Worm (Caenorhabditis elegans) whole organism, L3 larva: ENCODE results near the gene cpr-9.

Experiments
- ZK546.5 ChIP-seq: sonication (generic microtip); optimal IDR thresholded peaks from 2 replicates; lab custom pipeline; 2017; ENCODE audit warnings: missing biosample characterization, missing genetic modification characterization
- aly-2 ChIP-seq: fragments of 150-350 bp; optimal IDR thresholded peaks from 2 replicates; lab custom pipeline; 2014; ENCODE audit warnings: missing biosample characterization, missing genetic modification characterization
- ama-1 ChIP-seq: fragments of 150-350 bp; optimal IDR thresholded peaks from 2 replicates; lab custom pipeline; 2018
- ceh-16 ChIP-seq: sonication (generic microtip); optimal IDR thresholded peaks from 2 replicates; lab custom pipeline; 2017; ENCODE audit warnings: missing biosample characterization, missing genetic modification characterization
- ceh-28 ChIP-seq: fragments of 150-350 bp; optimal IDR thresholded peaks from 2 replicates; lab custom pipeline; 2014; ENCODE audit warnings: missing biosample characterization, missing genetic modification reagents, missing genetic modification characterization
- ceh-9 ChIP-seq: sonication (generic microtip); optimal IDR thresholded peaks from 2 replicates; lab custom pipeline; 2018; ENCODE audit warnings: missing biosample characterization, missing genetic modification characterization
- egl-27 ChIP-seq: sonication (generic microtip); optimal IDR thresholded peaks from 4 replicates; lab custom pipeline; 2017; ENCODE audit warnings: missing biosample characterization, missing genetic modification reagents, missing genetic modification characterization
- egl-5 ChIP-seq: fragments of 150-350 bp; optimal IDR thresholded peaks from 2 replicates; lab custom pipeline; 2017; ENCODE audit warnings: missing biosample characterization, missing genetic modification reagents, missing genetic modification characterization, inconsistent platforms
- elt-2 ChIP-seq: sonication (generic microtip); optimal IDR thresholded peaks from 2 replicates; lab custom pipeline; 2016; ENCODE audit warnings: missing genetic modification reagents, mild to moderate bottlenecking, missing genetic modification characterization, missing compliant biosample characterization
- eor-1 ChIP-seq, 2 experiments: fragments of 150-350 bp; optimal IDR thresholded peaks; 2 replicates each; lab custom pipeline; 2014 to 2018; ENCODE audit warnings: missing biosample characterization in 2 of 2, missing genetic modification characterization in 2 of 2
- fkh-10 ChIP-seq: sonication (generic microtip); optimal IDR thresholded peaks from 2 replicates; lab custom pipeline; 2017; ENCODE audit warnings: missing biosample characterization, missing genetic modification reagents, missing genetic modification characterization
- fkh-2 ChIP-seq: fragments of 150-350 bp; optimal IDR thresholded peaks from 2 replicates; lab custom pipeline; 2014; ENCODE audit warnings: missing biosample characterization, missing genetic modification reagents, missing genetic modification characterization
- fos-1 ChIP-seq: fragments of 150-350 bp; optimal IDR thresholded peaks from 2 replicates; lab custom pipeline; 2014; ENCODE audit warnings: missing biosample characterization, missing genetic modification characterization
- hmg-11 ChIP-seq: sonication (generic microtip); optimal IDR thresholded peaks from 2 replicates; lab custom pipeline; 2016; ENCODE audit warnings: missing genetic modification characterization, missing compliant biosample characterization
- jun-1 ChIP-seq: fragments of 150-350 bp; optimal IDR thresholded peaks from 2 replicates; lab custom pipeline; 2014; ENCODE audit warnings: missing biosample characterization, missing genetic modification reagents, missing genetic modification characterization
- lin-15B ChIP-seq: fragments of 150-350 bp; optimal IDR thresholded peaks from 2 replicates; lab custom pipeline; 2014; ENCODE audit warnings: missing biosample characterization, missing genetic modification characterization
- lin-39 ChIP-seq: fragments of 150-350 bp; optimal IDR thresholded peaks from 2 replicates; lab custom pipeline; 2018; ENCODE audit warnings: missing biosample characterization, missing genetic modification reagents, missing genetic modification characterization
- lsy-12 ChIP-seq: sonication (generic microtip); optimal IDR thresholded peaks from 2 replicates; lab custom pipeline; 2016; ENCODE audit warnings: mild to moderate bottlenecking, missing genetic modification characterization, missing compliant biosample characterization
- mdl-1 ChIP-seq: fragments of 150-350 bp; optimal IDR thresholded peaks from 2 replicates; lab custom pipeline; 2014; ENCODE audit warnings: missing biosample characterization, missing genetic modification characterization
- mml-1 ChIP-seq: fragments of 150-350 bp; sonication (generic microtip); optimal IDR thresholded peaks from 3 replicates; lab custom pipeline; 2014; ENCODE audit warnings: missing biosample characterization, missing genetic modification characterization
- nfya-1 ChIP-seq: sonication (generic microtip); optimal IDR thresholded peaks from 2 replicates; lab custom pipeline; 2017; ENCODE audit warnings: missing genetic modification characterization, mild to moderate bottlenecking, missing compliant biosample characterization, antibody characterized with exemption, moderate library complexity; ENCODE audit not compliant: insufficient read depth
- nhr-11 ChIP-seq: fragments of 150-350 bp; optimal IDR thresholded peaks from 2 replicates; lab custom pipeline; 2014; ENCODE audit warnings: missing biosample characterization, missing genetic modification characterization
- nhr-237 ChIP-seq: fragments of 150-350 bp; optimal IDR thresholded peaks from 2 replicates; lab custom pipeline; 2014; ENCODE audit warnings: missing biosample characterization, missing genetic modification characterization
- nhr-25 ChIP-seq: sonication (generic microtip); optimal IDR thresholded peaks from 2 replicates; lab custom pipeline; 2017; ENCODE audit warnings: missing biosample characterization, missing genetic modification characterization
- nhr-28 ChIP-seq: fragments of 150-350 bp; optimal IDR thresholded peaks from 2 replicates; lab custom pipeline; 2014; ENCODE audit warnings: missing biosample characterization, missing genetic modification characterization
- nhr-43 ChIP-seq: sonication (generic microtip); optimal IDR thresholded peaks from 2 replicates; lab custom pipeline; 2016; ENCODE audit warnings: mild to moderate bottlenecking, missing genetic modification characterization, missing compliant biosample characterization; ENCODE audit not compliant: poor library complexity, severe bottlenecking
- nhr-67 ChIP-seq: fragments of 150-350 bp; optimal IDR thresholded peaks from 2 replicates; lab custom pipeline; 2014; ENCODE audit warnings: missing biosample characterization, missing genetic modification characterization
- nhr-76 ChIP-seq: fragments of 150-350 bp; sonication (generic microtip); optimal IDR thresholded peaks from 5 replicates; lab custom pipeline; 2014; ENCODE audit warnings: missing biosample characterization, missing genetic modification characterization
- pha-4 ChIP-seq: fragments of 150-350 bp; optimal IDR thresholded peaks from 2 replicates; lab custom pipeline; 2014; ENCODE audit warnings: missing biosample characterization, missing genetic modification reagents, missing genetic modification characterization
- pqm-1 ChIP-seq: fragments of 150-350 bp; optimal IDR thresholded peaks from 2 replicates; lab custom pipeline; 2017; ENCODE audit warnings: missing biosample characterization, missing genetic modification characterization, inconsistent platforms
- skn-1 ChIP-seq: fragments of 150-350 bp; optimal IDR thresholded peaks from 2 replicates; lab custom pipeline; 2014; ENCODE audit warnings: missing biosample characterization, missing genetic modification characterization
- snpc-4 ChIP-seq: fragments of 150-350 bp; optimal IDR thresholded peaks from 2 replicates; lab custom pipeline; 2014; ENCODE audit warnings: missing biosample characterization, missing genetic modification characterization
- unc-62 ChIP-seq: fragments of 150-350 bp; sonication (generic microtip); optimal IDR thresholded peaks from 4 replicates; lab custom pipeline; 2014; ENCODE audit warnings: missing biosample characterization, missing genetic modification reagents, missing genetic modification characterization
- ztf-11 ChIP-seq: fragments of 150-350 bp; optimal IDR thresholded peaks from 2 replicates; lab custom pipeline; 2014; ENCODE audit warnings: missing biosample characterization, missing genetic modification characterization
- ztf-4 ChIP-seq: fragments of 150-350 bp; optimal IDR thresholded peaks from 2 replicates; lab custom pipeline; 2014; ENCODE audit warnings: missing biosample characterization, missing genetic modification characterization

The cpr-9 gene

DNA sequence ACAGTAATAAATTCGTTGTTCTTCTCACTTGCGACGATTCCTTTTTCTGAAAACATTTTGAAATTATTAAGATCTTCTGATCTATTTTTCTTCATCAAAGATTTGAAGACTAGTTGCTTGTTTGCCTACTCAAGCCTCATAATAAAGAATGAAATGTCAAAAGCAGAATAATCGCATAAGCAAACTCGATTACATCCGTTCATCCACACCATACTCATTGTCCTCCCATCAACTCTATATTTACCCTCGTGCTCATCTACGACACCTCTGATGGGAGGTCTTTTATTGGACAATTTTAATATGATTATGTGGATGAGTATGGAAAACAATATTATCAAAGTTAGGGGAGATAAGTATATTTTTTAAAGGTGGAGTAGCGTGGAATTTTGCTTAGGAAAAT is 31.0 kb downstream of the cpr-9 start:
- TF ChIP-seq jun-1 (tag; lab: Kevin White, UChicago) (no peak), ceh-16 (no peak), nfya-1 (tag; lab: Kevin White, UChicago) (no peak), mdl-1 (tag; lab: Kevin White, UChicago) (no peak), eor-1 (tag; optimal IDR thresholded peaks at IDR 0.05; lab: Kevin White, UChicago) (no peak), fkh-2 (tag; lab: Kevin White, UChicago) (no peak), ama-1 (lab: Kevin White, UChicago) (no peak), fos-1 (tag; lab: Kevin White, UChicago) (no peak), hmg-11 (tag; lab: Kevin White, UChicago) (no peak), egl-27 (tag; lab: Kevin White, UChicago) (no peak), nhr-28 (tag; lab: Kevin White, UChicago) (no peak), skn-1 (no peak), ztf-11 (tag; lab: Kevin White, UChicago) (no peak), nhr-76 (tag; lab: Kevin White, UChicago) (no peak), pha-4 (tag; lab: Kevin White, UChicago) (no peak), nhr-25 (tag; lab: Kevin White, UChicago) (no peak), nhr-67 (tag; lab: Kevin White, UChicago) (no peak), elt-2 (tag; lab: Kevin White, UChicago) (no peak)

DNA sequence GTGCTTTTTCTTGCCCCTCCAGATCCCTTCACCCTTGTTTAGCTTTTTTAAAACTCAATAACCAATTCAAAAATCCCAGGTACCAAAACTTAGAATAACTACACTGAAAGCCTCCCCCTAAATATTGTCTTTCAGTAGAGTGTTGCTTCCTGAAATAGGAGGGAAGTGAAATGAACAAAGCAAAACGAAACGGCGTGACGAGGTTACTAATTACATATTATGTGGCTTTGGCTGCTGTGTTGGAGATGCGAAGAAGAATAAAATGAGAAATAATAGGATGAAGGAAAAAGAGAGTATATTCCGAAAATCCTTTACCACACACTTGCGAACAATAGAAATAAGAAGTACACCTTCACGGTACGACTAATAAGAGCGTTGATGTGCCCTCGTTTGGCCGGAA is 33.3 kb downstream of the cpr-9 start:
- TF ChIP-seq ceh-28 (no peak), eor-1 (tag; optimal IDR thresholded peaks at IDR 0.05; lab: Kevin White, UChicago) (no peak), lin-39 (tag; lab: Kevin White, UChicago) (no peak), lsy-12 (tag; lab: Kevin White, UChicago) (no peak), fkh-10 (no peak), egl-5 (no peak), pha-4 (tag; lab: Kevin White, UChicago) (no peak), nhr-11 (tag; lab: Kevin White, UChicago) (no peak), jun-1 (tag; lab: Kevin White, UChicago) (no peak), aly-2 (no peak), mml-1 (no peak), mdl-1 (tag; lab: Kevin White, UChicago) (no peak), nhr-43 (tag; lab: Kevin White, UChicago) (no peak)

DNA sequence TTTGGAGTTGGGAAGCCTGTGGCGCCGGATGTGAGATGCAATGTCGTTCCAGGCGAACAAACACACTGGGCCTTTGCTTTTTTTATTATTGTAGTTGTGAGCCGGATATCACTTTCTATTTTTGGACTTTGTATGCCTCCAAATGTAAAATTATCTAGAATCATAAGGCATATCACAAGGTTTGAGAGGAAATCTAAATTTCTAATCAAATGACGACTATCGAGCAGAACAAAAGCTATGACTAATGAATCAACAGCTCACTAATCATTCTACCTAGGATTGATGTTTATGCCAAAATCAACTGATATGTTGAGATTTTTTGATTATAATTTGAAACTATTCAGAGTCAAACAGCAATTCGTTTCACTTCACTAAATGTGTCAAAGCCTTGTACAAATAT is 35.0 kb downstream of the cpr-9 start:
- peak; percentile 31 for TF ChIP-seq ama-1 (lab: Kevin White, UChicago)
- TF ChIP-seq ceh-9 (tag; lab: Kevin White, UChicago) = no peak
- TF ChIP-seq, all 47 proteins: peak for 1

DNA sequence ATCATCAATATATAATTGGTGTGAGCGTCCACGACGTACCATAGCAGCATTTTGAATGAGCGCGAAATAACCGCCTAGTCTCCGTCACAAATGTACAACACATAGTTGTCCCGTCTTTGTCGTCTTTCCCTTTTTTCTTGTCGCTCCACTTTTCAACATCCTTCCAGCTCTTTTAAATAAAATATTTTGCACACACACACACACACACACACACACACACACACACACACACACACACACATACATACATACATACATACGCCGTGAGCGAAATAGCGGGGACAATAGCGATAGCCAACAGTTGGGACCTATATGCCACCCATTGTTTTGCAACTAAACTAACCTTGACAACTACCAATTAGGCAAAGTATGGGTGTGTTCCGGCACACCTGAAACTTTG is 35.5 kb downstream of the cpr-9 start:
- no peak for TF ChIP-seq ZK546.5 (tag; lab: Kevin White, UChicago)
- TF ChIP-seq egl-27 (tag; lab: Kevin White, UChicago) = no peak
- no peak for TF ChIP-seq nhr-237 (tag; lab: Kevin White, UChicago)
- TF ChIP-seq snpc-4 (tag; lab: Kevin White, UChicago) = peak; percentile 1
- TF ChIP-seq nfya-1 (tag; lab: Kevin White, UChicago) = peak; percentile 29
- TF ChIP-seq ztf-11 (tag; lab: Kevin White, UChicago) = no peak
- TF ChIP-seq lin-15B (tag; lab: Kevin White, UChicago) = peak; percentile 15
- TF ChIP-seq lsy-12 (tag; lab: Kevin White, UChicago) = peak; percentile 34
- TF ChIP-seq, all 47 proteins: peak for 4

DNA sequence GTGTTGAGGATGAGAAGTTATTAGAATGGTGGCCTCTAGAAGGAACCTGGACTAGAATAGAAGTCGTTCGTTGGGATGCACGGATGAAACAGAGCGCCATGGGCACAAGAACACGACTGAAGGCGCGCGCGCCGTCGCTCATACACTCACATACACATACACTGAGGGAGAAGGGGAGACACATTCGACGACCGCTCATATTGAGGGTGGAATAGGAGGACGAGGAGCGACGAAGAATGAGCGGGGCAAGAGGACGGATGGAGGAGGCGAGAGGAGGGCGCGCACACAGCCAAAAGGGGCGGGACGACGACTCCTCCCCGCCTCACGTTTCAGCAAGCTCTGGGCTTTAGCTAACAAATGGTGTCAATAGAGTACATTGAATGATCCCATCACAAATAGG is 35.9 kb downstream of the cpr-9 start:
- TF ChIP-seq ztf-4 (tag; lab: Kevin White, UChicago) (no peak), skn-1 (no peak), mdl-1 (tag; lab: Kevin White, UChicago) (no peak), lin-15B (tag; lab: Kevin White, UChicago) (peak; percentile 32), fos-1 (tag; lab: Kevin White, UChicago) (no peak), ama-1 (lab: Kevin White, UChicago) (peak; percentile 80), lsy-12 (tag; lab: Kevin White, UChicago) (no peak), nfya-1 (tag; lab: Kevin White, UChicago) (peak; percentile 48), pqm-1 (tag; lab: Kevin White, UChicago) (no peak), unc-62 (GFP tag; lab: Kevin White, UChicago) (no peak), snpc-4 (tag; lab: Kevin White, UChicago) (peak; percentile 3), pha-4 (tag; lab: Kevin White, UChicago) (peak; percentile 24), lin-39 (tag; lab: Kevin White, UChicago) (peak; percentile 77)
